Worm (Caenorhabditis elegans) whole organism, L3 larva: ENCODE results near the gene aakb-1.
A peak's percentile ranks its signal among the peaks of the same experiment; 100 is the strongest.

ENCODE experiments used
- R02D3.7 ChIP-seq: fragments of 150-350 bp; optimal IDR thresholded peaks from 2 replicates; lab custom pipeline; 2014; ENCODE audit warnings: missing biosample characterization, missing genetic modification characterization
- ceh-82 ChIP-seq: fragments of 150-350 bp; optimal IDR thresholded peaks from 2 replicates; lab custom pipeline; 2014; ENCODE audit warnings: missing biosample characterization, missing genetic modification characterization
- elt-2 ChIP-seq: sonication (generic microtip); optimal IDR thresholded peaks from 2 replicates; lab custom pipeline; 2016; ENCODE audit warnings: missing genetic modification reagents, mild to moderate bottlenecking, missing genetic modification characterization, missing compliant biosample characterization
- lin-15B ChIP-seq: fragments of 150-350 bp; optimal IDR thresholded peaks from 2 replicates; lab custom pipeline; 2014; ENCODE audit warnings: missing biosample characterization, missing genetic modification characterization
- lin-39 ChIP-seq: fragments of 150-350 bp; optimal IDR thresholded peaks from 2 replicates; lab custom pipeline; 2018; ENCODE audit warnings: missing biosample characterization, missing genetic modification reagents, missing genetic modification characterization
- mdl-1 ChIP-seq: fragments of 150-350 bp; optimal IDR thresholded peaks from 2 replicates; lab custom pipeline; 2014; ENCODE audit warnings: missing biosample characterization, missing genetic modification characterization
- nfya-1 ChIP-seq: sonication (generic microtip); optimal IDR thresholded peaks from 2 replicates; lab custom pipeline; 2017; ENCODE audit warnings: missing genetic modification characterization, mild to moderate bottlenecking, missing compliant biosample characterization, antibody characterized with exemption, moderate library complexity; ENCODE audit not compliant: insufficient read depth
- nhr-12 ChIP-seq: fragments of 150-350 bp; optimal IDR thresholded peaks from 2 replicates; lab custom pipeline; 2014; ENCODE audit warnings: missing biosample characterization, missing genetic modification characterization
- nhr-25 ChIP-seq: sonication (generic microtip); optimal IDR thresholded peaks from 2 replicates; lab custom pipeline; 2017; ENCODE audit warnings: missing biosample characterization, missing genetic modification characterization
- nhr-28 ChIP-seq: fragments of 150-350 bp; optimal IDR thresholded peaks from 2 replicates; lab custom pipeline; 2014; ENCODE audit warnings: missing biosample characterization, missing genetic modification characterization
- pha-4 ChIP-seq: fragments of 150-350 bp; optimal IDR thresholded peaks from 2 replicates; lab custom pipeline; 2014; ENCODE audit warnings: missing biosample characterization, missing genetic modification reagents, missing genetic modification characterization
- zag-1 ChIP-seq: fragments of 150-350 bp; optimal IDR thresholded peaks from 2 replicates; lab custom pipeline; 2014; ENCODE audit warnings: missing biosample characterization, missing genetic modification characterization
- ztf-4 ChIP-seq: fragments of 150-350 bp; optimal IDR thresholded peaks from 2 replicates; lab custom pipeline; 2014; ENCODE audit warnings: missing biosample characterization, missing genetic modification characterization

ce11 chrX:13759676-13760447 is 4.3 kb downstream of the aakb-1 start, which contains the start of gene cest-13:
- TF ChIP-seq mdl-1 (tag; lab: Kevin White, UChicago) (no peak), elt-2 (tag; lab: Kevin White, UChicago) (peak; percentile 79), zag-1 (tag; lab: Kevin White, UChicago) (no peak), pha-4 (tag; lab: Kevin White, UChicago) (no peak), lin-15B (tag; lab: Kevin White, UChicago) (no peak), nhr-28 (tag; lab: Kevin White, UChicago) (no peak), nhr-25 (tag; lab: Kevin White, UChicago) (no peak), ztf-4 (no peak), lin-39 (no peak), R02D3.7 (no peak), ceh-82 (tag; lab: Kevin White, UChicago) (no peak), nfya-1 (tag; lab: Kevin White, UChicago) (no peak), nhr-12 (no peak)
